Fruit fly (Drosophila melanogaster): ENCODE results near the gene CG13318.
A peak's percentile ranks its signal among the peaks of the same experiment; 100 is the strongest.

Gene CG13318

DNA sequence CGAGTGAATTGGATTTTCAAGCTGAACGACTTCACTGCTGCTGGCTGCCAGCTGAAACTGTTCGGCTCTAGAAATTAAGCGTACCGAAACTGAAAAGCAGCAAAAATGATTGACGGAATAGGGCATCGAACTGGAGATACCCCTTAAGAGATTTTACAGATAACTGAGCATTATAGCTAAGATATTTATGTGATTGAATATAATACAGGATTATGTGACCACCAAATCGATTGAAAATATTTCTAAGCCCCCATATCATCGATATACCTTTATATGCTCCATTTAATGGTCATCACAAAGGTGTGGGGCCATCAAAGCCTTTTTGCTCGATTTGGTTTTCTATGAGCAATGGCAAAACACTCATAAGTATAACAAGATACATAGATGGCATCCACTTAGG is 12.3 kb upstream of the CG13318 start (continued):
- no peak for TF ChIP-seq lab (GFP tag; optimal IDR thresholded peaks at IDR 0.05)
- peak; percentile 79 for TF ChIP-seq Atf6 (GFP tag; IDR thresholded peaks at IDR 0.05)
- TF ChIP-seq MBD-R2 (GFP tag; IDR thresholded peaks at IDR 0.05), result peak; percentile 25; the same call in 1 of the 2 replicates
- TF ChIP-seq CG15601 (tag; optimal IDR thresholded peaks at IDR 0.05), result no peak
- TF ChIP-seq slbo (GFP tag; IDR thresholded peaks at IDR 0.05), result peak; percentile 78
- no peak for TF ChIP-seq vfl (GFP tag; optimal IDR thresholded peaks at IDR 0.05)
- no peak for TF ChIP-seq CG15696 (tag; optimal IDR thresholded peaks at IDR 0.05)
- no peak for TF ChIP-seq ap (GFP tag; IDR thresholded peaks at IDR 0.05)
- no peak for TF ChIP-seq gcm2 (GFP tag; optimal IDR thresholded peaks at IDR 0.05)
- peak; percentile 77 for TF ChIP-seq ci (GFP tag; IDR thresholded peaks at IDR 0.05)
- no peak for TF ChIP-seq CG30431 (GFP tag; optimal IDR thresholded peaks at IDR 0.05)
- peak; percentile 77 for TF ChIP-seq Ada2b (GFP tag; IDR thresholded peaks at IDR 0.05)
- peak; percentile 27; the same call in 1 of the 2 replicates for TF ChIP-seq ttk (GFP tag; IDR thresholded peaks at IDR 0.05)
- TF ChIP-seq CG14441 (GFP tag; IDR thresholded peaks at IDR 0.05), result peak; percentile 68
- no peak for TF ChIP-seq Awh (GFP tag; IDR thresholded peaks at IDR 0.05)
- TF ChIP-seq CG17829 (tag; optimal IDR thresholded peaks at IDR 0.05), result peak; percentile 7
- peak; percentile 85 for TF ChIP-seq Ets65A (GFP tag)
- peak; percentile 25 for TF ChIP-seq CG16863 (GFP tag; optimal IDR thresholded peaks at IDR 0.05)
- TF ChIP-seq CG17568 (GFP tag; optimal IDR thresholded peaks at IDR 0.05), result no peak
- no peak for TF ChIP-seq CG10267 (tag; optimal IDR thresholded peaks at IDR 0.05)
- no peak for TF ChIP-seq eve (GFP tag; optimal IDR thresholded peaks at IDR 0.05)
- TF ChIP-seq gce (GFP tag; IDR thresholded peaks at IDR 0.05), result no peak
- TF ChIP-seq CG7372 (GFP tag; IDR thresholded peaks at IDR 0.05), result peak; percentile 25; the same call in 1 of the 2 replicates
- peak; percentile 31; the same call in 1 of the 2 replicates for TF ChIP-seq E2f2 (GFP tag; IDR thresholded peaks at IDR 0.05)
- TF ChIP-seq CG15514 (GFP tag; optimal IDR thresholded peaks at IDR 0.05), result peak; percentile 19
- TF ChIP-seq Ptx1 (GFP tag; IDR thresholded peaks at IDR 0.05), result peak; percentile 68
- no peak for TF ChIP-seq pan (optimal IDR thresholded peaks at IDR 0.05)
- TF ChIP-seq pan (GFP tag; optimal IDR thresholded peaks at IDR 0.05 in 1 of 2, IDR thresholded peaks at IDR 0.05 in 1 of 2), result peak in 1 of 2 experiments; percentile 80
- TF ChIP-seq B-H1 (GFP tag; IDR thresholded peaks at IDR 0.05), result peak; percentile 47; the same call in 2 of the 3 replicates
- TF ChIP-seq CG14965 (GFP tag; optimal IDR thresholded peaks at IDR 0.05; ENCODE audit: borderline replicate concordance), result no peak
- TF ChIP-seq CG8281 (tag; optimal IDR thresholded peaks at IDR 0.05), result no peak
- no peak for TF ChIP-seq cg (GFP tag; optimal IDR thresholded peaks at IDR 0.05)
- peak; percentile 28 for TF ChIP-seq Chrac-16 (GFP tag; optimal IDR thresholded peaks at IDR 0.05)
- peak; percentile 55 for TF ChIP-seq H2.0 (GFP tag; IDR thresholded peaks at IDR 0.05)
- TF ChIP-seq Opbp (GFP tag; IDR thresholded peaks at IDR 0.05; ENCODE audit: partially characterized antibody), result no peak
- no peak for TF ChIP-seq Mes4 (GFP tag; optimal IDR thresholded peaks at IDR 0.05)
- TF ChIP-seq fd3F (GFP tag; optimal IDR thresholded peaks at IDR 0.05), result no peak
- TF ChIP-seq Nf-YA (GFP tag; IDR thresholded peaks at IDR 0.05), result no peak
- TF ChIP-seq Optix (GFP tag; IDR thresholded peaks at IDR 0.05), result no peak
- peak; percentile 58 for TF ChIP-seq esg (GFP tag; conservative IDR thresholded peaks at IDR 0.05)
- no peak for TF ChIP-seq D19A (tag; optimal IDR thresholded peaks at IDR 0.05)
- no peak for TF ChIP-seq Trl (optimal IDR thresholded peaks at IDR 0.05)
- peak; percentile 24 for TF ChIP-seq Trl (GFP tag; optimal IDR thresholded peaks at IDR 0.05)
- no peak for TF ChIP-seq CG12391 (tag; optimal IDR thresholded peaks at IDR 0.05)
- peak; percentile 49 for TF ChIP-seq CG12071 (GFP tag; optimal IDR thresholded peaks at IDR 0.05)
- TF ChIP-seq Xbp1 (GFP tag; optimal IDR thresholded peaks at IDR 0.05), result peak; percentile 59
- no peak for TF ChIP-seq h (optimal IDR thresholded peaks at IDR 0.05)
- no peak for TF ChIP-seq BtbVII (GFP tag; optimal IDR thresholded peaks at IDR 0.05)
- peak; percentile 23 for TF ChIP-seq Dad (GFP tag; optimal IDR thresholded peaks at IDR 0.05)
- no peak for TF ChIP-seq CTCF (GFP tag; optimal IDR thresholded peaks at IDR 0.05)
- peak; percentile 37; the same call in 1 of the 2 replicates for TF ChIP-seq CG4730 (GFP tag; IDR thresholded peaks at IDR 0.05)
- peak; percentile 48 for TF ChIP-seq CG12219 (GFP tag; optimal IDR thresholded peaks at IDR 0.05)
- TF ChIP-seq CG7786 (GFP tag; optimal IDR thresholded peaks at IDR 0.05), result peak; percentile 10
- TF ChIP-seq NfI (GFP tag; optimal IDR thresholded peaks at IDR 0.05), result peak; percentile 22

Data from whole organism, embryonic.